Fruit fly (Drosophila melanogaster): ENCODE results near the gene csw.

Gene csw

DNA sequence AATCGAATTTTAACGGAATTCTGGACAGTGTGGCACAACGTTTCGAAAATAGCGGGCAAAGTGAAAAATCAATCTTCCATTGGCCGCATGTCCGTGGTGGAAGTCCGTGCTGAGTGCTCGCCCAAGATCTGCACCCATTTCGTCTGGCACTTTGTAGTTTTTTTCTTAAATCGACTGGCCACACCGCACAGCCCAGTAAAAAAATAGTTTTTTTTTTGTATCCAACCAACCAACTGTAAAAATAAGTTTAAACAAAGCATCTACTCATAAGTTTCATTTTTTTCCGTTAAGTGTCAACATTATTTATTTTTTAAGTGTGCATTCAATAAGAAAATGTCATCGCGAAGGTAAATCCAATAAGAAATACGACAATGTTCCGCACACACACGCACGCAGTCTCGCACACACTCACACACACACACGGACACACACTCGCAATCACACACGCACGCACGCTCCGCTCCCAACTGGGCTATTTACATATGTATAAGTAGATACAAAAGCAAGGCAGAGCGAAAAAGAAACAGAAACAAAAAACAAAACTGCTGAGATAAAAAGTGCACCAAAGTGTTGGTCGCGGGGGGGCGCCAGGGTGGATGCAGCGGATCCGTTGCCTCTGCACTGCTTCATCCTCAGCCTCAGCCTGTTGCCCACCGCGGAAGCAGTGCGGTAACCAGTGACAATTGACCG, at the start of gene csw:
Gene csw, plus strand, starts transcription at position 163 of the 690 bp plus-strand sequence.
- TF ChIP-seq CG14711 (tag; optimal IDR thresholded peaks at IDR 0.05): peak; percentile 17
- TF ChIP-seq Mnt (GFP tag; optimal IDR thresholded peaks at IDR 0.05): peak; percentile 70
- TF ChIP-seq bab1 (GFP tag; optimal IDR thresholded peaks at IDR 0.05): peak; percentile 67
- TF ChIP-seq cic (GFP tag; optimal IDR thresholded peaks at IDR 0.05): peak; percentile 33
- TF ChIP-seq CG5204 (GFP tag; optimal IDR thresholded peaks at IDR 0.05): peak; percentile 30
- TF ChIP-seq cnc (optimal IDR thresholded peaks at IDR 0.05): no peak
- no peak for TF ChIP-seq CG7045 (GFP tag; optimal IDR thresholded peaks at IDR 0.05)
- no peak for TF ChIP-seq kay (GFP tag; ENCODE audit: borderline replicate concordance)
- peak; percentile 52 for TF ChIP-seq Crg-1 (GFP tag; optimal IDR thresholded peaks at IDR 0.05)
- TF ChIP-seq pad (GFP tag; optimal IDR thresholded peaks at IDR 0.05): peak; percentile 51
- peak; percentile 30 for TF ChIP-seq CG12768 (GFP tag; optimal IDR thresholded peaks at IDR 0.05)
- peak; percentile 70 for TF ChIP-seq CG7101 (tag; optimal IDR thresholded peaks at IDR 0.05)
- peak; percentile 65 for TF ChIP-seq tj (GFP tag; optimal IDR thresholded peaks at IDR 0.05)
- peak; percentile 55 for TF ChIP-seq CG1620 (GFP tag; optimal IDR thresholded peaks at IDR 0.05)
- peak; percentile 18 for TF ChIP-seq CG33017 (tag; optimal IDR thresholded peaks at IDR 0.05)
- TF ChIP-seq ovo (GFP tag; optimal IDR thresholded peaks at IDR 0.05): peak; percentile 70
- TF ChIP-seq Hr96 (GFP tag; optimal IDR thresholded peaks at IDR 0.05): no peak
- TF ChIP-seq Clk (GFP tag; optimal IDR thresholded peaks at IDR 0.05): no peak
- peak; percentile 71 for TF ChIP-seq CG11617 (GFP tag; optimal IDR thresholded peaks at IDR 0.05)
- no peak for TF ChIP-seq toe (GFP tag; optimal IDR thresholded peaks at IDR 0.05)

- TF ChIP-seq toe (GFP tag; optimal IDR thresholded peaks at IDR 0.05): no peak
- no peak for TF ChIP-seq CG5204 (GFP tag; optimal IDR thresholded peaks at IDR 0.05)
- TF ChIP-seq bab1 (GFP tag; optimal IDR thresholded peaks at IDR 0.05): no peak
- no peak for TF ChIP-seq Crg-1 (GFP tag; optimal IDR thresholded peaks at IDR 0.05)
- TF ChIP-seq CG14711 (tag; optimal IDR thresholded peaks at IDR 0.05): no peak
- peak; percentile 70 for TF ChIP-seq kay (GFP tag; ENCODE audit: borderline replicate concordance)
- TF ChIP-seq pad (GFP tag; optimal IDR thresholded peaks at IDR 0.05): peak; percentile 19
- no peak for TF ChIP-seq tj (GFP tag; optimal IDR thresholded peaks at IDR 0.05)
- no peak for TF ChIP-seq Hr96 (GFP tag; optimal IDR thresholded peaks at IDR 0.05)
- no peak for TF ChIP-seq CG7101 (tag; optimal IDR thresholded peaks at IDR 0.05)
- peak; percentile 51 for TF ChIP-seq Mnt (GFP tag; optimal IDR thresholded peaks at IDR 0.05)
- no peak for TF ChIP-seq CG11617 (GFP tag; optimal IDR thresholded peaks at IDR 0.05)
- TF ChIP-seq cic (GFP tag; optimal IDR thresholded peaks at IDR 0.05): peak; percentile 53
- TF ChIP-seq CG12768 (GFP tag; optimal IDR thresholded peaks at IDR 0.05): peak; percentile 27
Observed at dm6 chrX:2048778-2049686, 45.0 kb upstream of the csw start.

DNA sequence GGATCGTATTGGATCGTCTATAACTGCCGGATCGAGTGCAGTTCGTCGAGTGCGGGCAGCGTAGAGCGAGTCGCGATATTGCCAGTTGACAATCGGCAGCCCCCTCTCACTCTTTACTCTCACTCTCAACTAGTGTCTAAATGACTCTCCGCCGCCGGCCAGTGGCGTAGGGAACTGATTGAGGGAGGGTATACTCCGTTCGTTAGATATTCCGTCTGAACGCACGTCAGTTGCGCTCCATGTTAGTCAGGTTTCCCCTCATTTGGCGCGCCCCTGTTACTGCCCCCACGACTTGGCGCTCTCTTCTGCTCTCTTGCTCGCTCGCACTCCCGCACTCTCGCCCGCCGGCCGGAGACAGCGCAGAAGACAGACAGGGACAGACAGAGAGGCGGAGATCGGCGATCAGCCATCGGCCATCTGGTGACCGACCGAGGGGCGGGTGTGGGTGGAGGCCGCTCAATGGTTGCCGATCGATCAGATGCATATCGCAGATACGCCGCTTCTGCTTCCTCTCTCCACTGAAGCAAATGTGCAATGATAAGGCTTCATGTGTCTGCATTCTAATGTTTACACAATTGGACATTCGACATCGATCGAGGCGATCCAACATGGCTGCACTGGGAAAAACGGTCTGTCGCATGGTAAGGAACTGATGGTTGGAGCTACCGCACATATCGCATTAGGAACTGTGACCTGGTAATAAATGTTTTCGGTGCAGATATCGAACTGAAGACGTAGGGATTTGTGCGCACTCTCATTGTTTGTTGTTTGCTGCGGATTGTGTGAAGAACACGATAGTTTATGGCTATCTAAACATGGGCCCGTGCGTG, 43.7 kb upstream of the csw start, which contains the start of gene moody:
Gene moody, minus strand, starts transcription at position 51 of the 830 bp plus-strand sequence.
- peak; percentile 94 for TF ChIP-seq ovo (GFP tag; optimal IDR thresholded peaks at IDR 0.05)
- peak; percentile 98 for TF ChIP-seq Crg-1 (GFP tag; optimal IDR thresholded peaks at IDR 0.05)
- TF ChIP-seq CG7045 (GFP tag; optimal IDR thresholded peaks at IDR 0.05): peak; percentile 93
- peak; percentile 96 for TF ChIP-seq Mnt (GFP tag; optimal IDR thresholded peaks at IDR 0.05)
- peak; percentile 97 for TF ChIP-seq CG11617 (GFP tag; optimal IDR thresholded peaks at IDR 0.05)
- peak; percentile 99 for TF ChIP-seq CG1620 (GFP tag; optimal IDR thresholded peaks at IDR 0.05)
- TF ChIP-seq pad (GFP tag; optimal IDR thresholded peaks at IDR 0.05): peak; percentile 97
- TF ChIP-seq kay (GFP tag; ENCODE audit: borderline replicate concordance): no peak
- peak; percentile 97 for TF ChIP-seq CG12768 (GFP tag; optimal IDR thresholded peaks at IDR 0.05)
- peak; percentile 95 for TF ChIP-seq CG33017 (tag; optimal IDR thresholded peaks at IDR 0.05)
- no peak for TF ChIP-seq cnc (optimal IDR thresholded peaks at IDR 0.05)
- peak; percentile 99 for TF ChIP-seq bab1 (GFP tag; optimal IDR thresholded peaks at IDR 0.05)
- peak; percentile 93 for TF ChIP-seq toe (GFP tag; optimal IDR thresholded peaks at IDR 0.05)
- TF ChIP-seq Hr96 (GFP tag; optimal IDR thresholded peaks at IDR 0.05): peak; percentile 99
- TF ChIP-seq cic (GFP tag; optimal IDR thresholded peaks at IDR 0.05): peak; percentile 92
- TF ChIP-seq tj (GFP tag; optimal IDR thresholded peaks at IDR 0.05): peak; percentile 92
- peak; percentile 93 for TF ChIP-seq CG14711 (tag; optimal IDR thresholded peaks at IDR 0.05)
- TF ChIP-seq CG7101 (tag; optimal IDR thresholded peaks at IDR 0.05): peak; percentile 98
- peak; percentile 96 for TF ChIP-seq CG5204 (GFP tag; optimal IDR thresholded peaks at IDR 0.05)
- TF ChIP-seq Clk (GFP tag; optimal IDR thresholded peaks at IDR 0.05): peak; percentile 94

DNA sequence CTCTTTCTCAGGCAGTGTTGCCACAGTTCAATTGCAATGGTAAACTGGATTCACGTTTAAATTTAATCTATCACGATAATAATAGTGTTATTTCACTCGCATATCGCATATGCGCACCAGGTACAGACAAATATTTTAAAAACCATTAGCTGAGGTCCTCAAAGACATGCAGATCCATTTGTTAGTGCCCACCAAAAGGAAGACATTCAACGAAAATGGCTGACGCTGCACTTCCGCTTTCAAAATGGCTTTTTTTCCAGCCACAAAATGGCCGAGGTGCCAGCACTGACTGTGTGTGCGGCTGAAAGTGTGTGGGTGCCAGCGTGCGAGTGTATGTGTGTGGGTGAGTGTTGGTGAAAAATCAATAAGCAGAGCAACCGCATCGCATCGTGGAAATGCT, 32.9 kb upstream of the csw start:
- TF ChIP-seq CG5204 (GFP tag; optimal IDR thresholded peaks at IDR 0.05) (peak; percentile 60), cic (GFP tag; optimal IDR thresholded peaks at IDR 0.05) (no peak), toe (GFP tag; optimal IDR thresholded peaks at IDR 0.05) (no peak), CG1620 (GFP tag; optimal IDR thresholded peaks at IDR 0.05) (no peak), Crg-1 (GFP tag; optimal IDR thresholded peaks at IDR 0.05) (peak; percentile 7), CG14711 (tag; optimal IDR thresholded peaks at IDR 0.05) (peak; percentile 66), bab1 (GFP tag; optimal IDR thresholded peaks at IDR 0.05) (peak; percentile 19), Mnt (GFP tag; optimal IDR thresholded peaks at IDR 0.05) (peak; percentile 36), Hr96 (GFP tag; optimal IDR thresholded peaks at IDR 0.05) (no peak), pad (GFP tag; optimal IDR thresholded peaks at IDR 0.05) (peak; percentile 44), CG12768 (GFP tag; optimal IDR thresholded peaks at IDR 0.05) (peak; percentile 63), tj (GFP tag; optimal IDR thresholded peaks at IDR 0.05) (peak; percentile 87), cnc (optimal IDR thresholded peaks at IDR 0.05) (no peak), kay (GFP tag; ENCODE audit: borderline replicate concordance) (no peak), ovo (GFP tag; optimal IDR thresholded peaks at IDR 0.05) (no peak), Clk (GFP tag; optimal IDR thresholded peaks at IDR 0.05) (no peak), CG11617 (GFP tag; optimal IDR thresholded peaks at IDR 0.05) (peak; percentile 60), CG33017 (tag; optimal IDR thresholded peaks at IDR 0.05) (no peak), CG7101 (tag; optimal IDR thresholded peaks at IDR 0.05) (peak; percentile 63), CG7045 (GFP tag; optimal IDR thresholded peaks at IDR 0.05) (peak; percentile 57)

Data from whole organism, adult.